Worm (Caenorhabditis elegans) whole organism, mixed stage, embryonic: ENCODE data around the gene C07D10.6.
"Not testable (repeated sequence)": the region's sequence is repeated elsewhere in the genome, so short reads cannot be mapped to it uniquely, and the experiment has no call there.

Source experiments
- ces-1 ChIP-seq: fragments of 150-350 bp; optimal IDR thresholded peaks from 2 replicates; lab custom pipeline; 2014; ENCODE audit warnings: missing biosample characterization, missing genetic modification reagents, missing genetic modification characterization
- ham-2 ChIP-seq: fragments of 200-800 bp; sonication (Bioruptor generic); optimal IDR thresholded peaks from 2 replicates; lab custom pipeline; 2018; ENCODE audit warnings: mild to moderate bottlenecking, missing genetic modification characterization, missing compliant biosample characterization
- lsy-2 ChIP-seq: fragments of 150-350 bp; optimal IDR thresholded peaks from 2 replicates; lab custom pipeline; 2014; ENCODE audit warnings: missing biosample characterization, missing genetic modification characterization
- mep-1 ChIP-seq: fragments of 150-350 bp; optimal IDR thresholded peaks from 2 replicates; lab custom pipeline; 2017; ENCODE audit warnings: missing biosample characterization, missing genetic modification reagents, missing genetic modification characterization, inconsistent platforms
- nhr-28 ChIP-seq: fragments of 150-350 bp; optimal IDR thresholded peaks from 2 replicates; lab custom pipeline; 2014; ENCODE audit warnings: missing biosample characterization, missing genetic modification characterization
- nhr-76 ChIP-seq: sonication (generic microtip); optimal IDR thresholded peaks from 2 replicates; lab custom pipeline; 2017; ENCODE audit warnings: missing biosample characterization, missing genetic modification characterization
- pha-4 ChIP-seq: fragments of 150-350 bp; optimal IDR thresholded peaks from 2 replicates; lab custom pipeline; 2018; ENCODE audit warnings: missing biosample characterization, missing genetic modification reagents, missing genetic modification characterization
- unc-39 ChIP-seq: fragments of 150-350 bp; optimal IDR thresholded peaks from 2 replicates; lab custom pipeline; 2014; ENCODE audit warnings: missing biosample characterization, missing genetic modification characterization

ce11 chrII:7370195-7370594 is 8.9 kb upstream of the C07D10.6 start, which contains the start of gene F43E2.11:
- TF ChIP-seq pha-4 (tag; lab: Kevin White, UChicago); mep-1; nhr-28 (tag; lab: Kevin White, UChicago); unc-39; ham-2; lsy-2 (tag; lab: Kevin White, UChicago); nhr-76; ces-1 (GFP tag; lab: Kevin White, UChicago): not testable (repeated sequence)
